Fruit fly (Drosophila melanogaster) whole organism, pupa: Measurements from ENCODE around the gene Rbcn-3A.

Experiments used
- CG12605 ChIP-seq: fragments of 200-800 bp; sonication (Bioruptor generic); IDR thresholded peaks from 2 replicates; pipeline ENCODE4 v1.3.6; 2022; ENCODE audit warnings: missing biosample characterization, missing genetic modification characterization
- CG17806 ChIP-seq: fragments of 200-800 bp; sonication (Bioruptor generic); optimal IDR thresholded peaks from 2 replicates; lab custom pipeline; 2018; ENCODE audit warnings: missing biosample characterization, mild to moderate bottlenecking, missing genetic modification characterization, moderate library complexity
- CG34367 ChIP-seq: fragments of 200-800 bp; sonication (Bioruptor generic); optimal IDR thresholded peaks from 2 replicates; lab custom pipeline; 2018; ENCODE audit warnings: missing biosample characterization, mild to moderate bottlenecking, missing genetic modification characterization
- CG4496 ChIP-seq: fragments of 200-800 bp; sonication (Bioruptor generic); IDR thresholded peaks from 3 replicates; pipeline ENCODE4 v1.3.6; 2022; ENCODE audit warnings: missing biosample characterization, missing genetic modification characterization
- CG9948 ChIP-seq: fragments of 200-800 bp; sonication (Bioruptor generic); optimal IDR thresholded peaks from 2 replicates; lab custom pipeline; 2018; ENCODE audit warnings: missing biosample characterization, mild to moderate bottlenecking, missing genetic modification characterization, moderate library complexity
- EcR ChIP-seq: fragments of 200-800 bp; sonication (Bioruptor generic); optimal IDR thresholded peaks from 3 replicates; lab custom pipeline; 2019; ENCODE audit warnings: missing biosample characterization, missing genetic modification characterization, mild to moderate bottlenecking, moderate library complexity, missing genetic modification reagents
- Snoo ChIP-seq: fragments of 200-800 bp; sonication (Bioruptor generic); optimal IDR thresholded peaks from 3 replicates; lab custom pipeline; 2017; ENCODE audit warnings: missing biosample characterization, mild to moderate bottlenecking, missing genetic modification characterization, inconsistent platforms

dm6 chrX:6255414-6255915, at the start of gene Rbcn-3A, which contains the start of gene Spx:
- TF ChIP-seq CG17806 (tag; lab: Kevin White, UChicago) (no peak), EcR (GFP tag; lab: Kevin White, UChicago) (no peak), CG12605 (no peak), CG34367 (no peak), CG4496 (GFP tag; lab: Robert Waterston, UW) (no peak), CG9948 (tag; lab: Kevin White, UChicago) (no peak), Snoo (no peak)
